Worm (Caenorhabditis elegans): ENCODE results near the gene Y113G7B.27.

The Y113G7B.27 gene

ce11 chrV:20195451-20196036 is 2.9 kb downstream of the Y113G7B.27 start, which contains the start of the genes srh-217 and Y113G7B.28:
Gene srh-217 (minus strand): TSS chrV:20195551.
Gene Y113G7B.28 (plus strand): TSS chrV:20195986.
- TF ChIP-seq B0336.3 (GFP tag; IDR thresholded peaks at IDR 0.05) (no peak), lin-35 (GFP tag; optimal IDR thresholded peaks at IDR 0.05) (no peak), tbx-9 (tag; optimal IDR thresholded peaks at IDR 0.05; ENCODE audit: borderline replicate concordance) (no peak), F52B5.7 (tag; optimal IDR thresholded peaks at IDR 0.05) (no peak), F57C9.4 (tag; optimal IDR thresholded peaks at IDR 0.05) (no peak), F57A8.1 (GFP tag; optimal IDR thresholded peaks at IDR 0.05) (no peak), ztf-18 (tag; optimal IDR thresholded peaks at IDR 0.05) (no peak)

- no peak for TF ChIP-seq chd-7 (tag; optimal IDR thresholded peaks at IDR 0.05)
- TF ChIP-seq F49E8.2 (tag; optimal IDR thresholded peaks at IDR 0.05; ENCODE audit: insufficient read depth) = no peak
- no peak for TF ChIP-seq gei-17 (GFP tag; optimal IDR thresholded peaks at IDR 0.05)
- no peak for TF ChIP-seq snpc-3.4 (tag; optimal IDR thresholded peaks at IDR 0.05)
- TF ChIP-seq nhr-179 (tag; optimal IDR thresholded peaks at IDR 0.05) = no peak
- no peak for TF ChIP-seq K11D2.4 (GFP tag; IDR thresholded peaks at IDR 0.05)
- TF ChIP-seq lsl-1 (GFP tag; optimal IDR thresholded peaks at IDR 0.05) = peak; percentile 51
- TF ChIP-seq ets-4 (GFP tag; optimal IDR thresholded peaks at IDR 0.05) = no peak
- TF ChIP-seq B0019.2 (GFP tag; conservative IDR thresholded peaks at IDR 0.05) = no peak
Observed at ce11 chrV:20196671-20197070, 4.0 kb downstream of the Y113G7B.27 start, which contains the start of gene ftr-1. Gene ftr-1 (plus strand): TSS chrV:20196971.

- TF ChIP-seq mel-28 (tag; optimal IDR thresholded peaks at IDR 0.05; ENCODE audit: borderline replicate concordance) (no peak), lir-1 (GFP tag; conservative IDR thresholded peaks at IDR 0.05) (no peak), rpc-1 (optimal IDR thresholded peaks at IDR 0.05) (no peak), rpc-1 (tag; optimal IDR thresholded peaks at IDR 0.05) (no peak), Y53G8AR.9 (GFP tag; conservative IDR thresholded peaks at IDR 0.05) (no peak), sdz-38 (tag; optimal IDR thresholded peaks at IDR 0.05) (no peak), sea-2 (GFP tag; IDR thresholded peaks at IDR 0.05) (no peak), tlf-1 (GFP tag; optimal IDR thresholded peaks at IDR 0.05) (no peak), lsl-1 (GFP tag; optimal IDR thresholded peaks at IDR 0.05) (no peak), xnd-1 (tag; optimal IDR thresholded peaks at IDR 0.05) (no peak), ceh-79 (tag; optimal IDR thresholded peaks at IDR 0.05) (no peak), Y56A3A.18 (GFP tag; IDR thresholded peaks at IDR 0.05) (no peak)
Observed at ce11 chrV:20198954-20199353, 6.3 kb downstream of the Y113G7B.27 start, which contains the start of gene fog-2. Gene fog-2 (plus strand): TSS chrV:20199254.

ce11 chrV:20199658-20200057 is 7.0 kb downstream of the Y113G7B.27 start:
- TF ChIP-seq ceh-40 (GFP tag; IDR thresholded peaks at IDR 0.05) (no peak), unc-130 (GFP tag; optimal IDR thresholded peaks at IDR 0.05) (no peak), snpc-1.1 (tag; optimal IDR thresholded peaks at IDR 0.05; ENCODE audit: insufficient read depth) (no peak), efl-1 (GFP tag; optimal IDR thresholded peaks at IDR 0.05) (no peak), F55B11.4 (tag; optimal IDR thresholded peaks at IDR 0.05; ENCODE audit: borderline replicate concordance, insufficient read depth) (no peak), F52B5.7 (tag; optimal IDR thresholded peaks at IDR 0.05) (no peak), nhr-27 (tag; optimal IDR thresholded peaks at IDR 0.05) (no peak), F22D6.2 (tag; optimal IDR thresholded peaks at IDR 0.05) (no peak), egl-18 (GFP tag; IDR thresholded peaks at IDR 0.05) (no peak), K11D2.4 (GFP tag; IDR thresholded peaks at IDR 0.05) (no peak), pha-4 (tag; optimal IDR thresholded peaks at IDR 0.05) (no peak), bed-2 (GFP tag; IDR thresholded peaks at IDR 0.05) (no peak), attf-5 (GFP tag; optimal IDR thresholded peaks at IDR 0.05) (no peak), D2030.7 (GFP tag; IDR thresholded peaks at IDR 0.05) (no peak), hlh-26 (GFP tag; conservative IDR thresholded peaks at IDR 0.05) (no peak), C06A6.2 (GFP tag; conservative IDR thresholded peaks at IDR 0.05) (no peak), attf-6 (GFP tag; IDR thresholded peaks at IDR 0.05) (no peak), sdz-38 (tag; optimal IDR thresholded peaks at IDR 0.05) (no peak), mes-4 (tag; optimal IDR thresholded peaks at IDR 0.05) (no peak)
